Worm (Caenorhabditis elegans) whole organism, L4 larva: ENCODE data around the gene sek-1.

Experiments used
- D1046.2 ChIP-seq: fragments of 200-800 bp; sonication (Bioruptor generic); IDR thresholded peaks from 2 replicates; pipeline ENCODE4 v1.3.6; 2022; ENCODE audit warnings: missing genetic modification characterization, missing compliant biosample characterization
- aha-1 ChIP-seq: fragments of 150-350 bp; peaks from one replicate; lab custom pipeline; 2014; ENCODE audit warnings: missing biosample characterization, missing genetic modification characterization
- daf-16 ChIP-seq, 3 experiments: sonication (generic microtip); optimal IDR thresholded peaks; 2 replicates each; lab custom pipeline; 2016 to 2017; ENCODE audit warnings: missing genetic modification characterization in 3 of 3, missing genetic modification reagents in 3 of 3, mild to moderate bottlenecking in 2 of 3, missing compliant biosample characterization in 2 of 3, missing biosample characterization in 1 of 3, moderate library complexity in 1 of 3
- daf-8 ChIP-seq: fragments of 200-800 bp; sonication (Bioruptor generic); IDR thresholded peaks from 2 replicates; pipeline ENCODE4 v1.3.6; 2022; ENCODE audit warnings: missing genetic modification characterization, missing compliant biosample characterization
- duxl-1 ChIP-seq: sonication (generic microtip); optimal IDR thresholded peaks from 2 replicates; lab custom pipeline; 2016; ENCODE audit warnings: mild to moderate bottlenecking, missing genetic modification characterization, moderate library complexity, missing compliant biosample characterization; ENCODE audit not compliant: poor library complexity
- dve-1 ChIP-seq: sonication (generic microtip); optimal IDR thresholded peaks from 2 replicates; lab custom pipeline; 2017; ENCODE audit warnings: antibody characterized with exemption, mild to moderate bottlenecking, missing genetic modification characterization, missing compliant biosample characterization; ENCODE audit not compliant: insufficient read depth
- egl-27 ChIP-seq: sonication (generic microtip); optimal IDR thresholded peaks from 3 replicates; lab custom pipeline; 2017; ENCODE audit warnings: missing biosample characterization, missing genetic modification reagents, missing genetic modification characterization
- fos-1 ChIP-seq: fragments of 150-350 bp; optimal IDR thresholded peaks from 2 replicates; lab custom pipeline; 2014; ENCODE audit warnings: missing biosample characterization, missing genetic modification characterization
- hif-1 ChIP-seq, 2 experiments: sonication (generic microtip); optimal IDR thresholded peaks; 2 replicates each; lab custom pipeline; 2016 to 2017; ENCODE audit warnings: missing compliant biosample characterization in 2 of 2, missing genetic modification characterization in 2 of 2, missing genetic modification reagents in 2 of 2, missing genotype in 2 of 2, mild to moderate bottlenecking in 1 of 2
- lin-1 ChIP-seq: fragments of 200-800 bp; sonication (Bioruptor generic); IDR thresholded peaks from 2 replicates; pipeline ENCODE4 v1.3.6; 2022; ENCODE audit warnings: missing genetic modification reagents, missing genetic modification characterization, missing compliant biosample characterization
- mep-1 ChIP-seq: fragments of 150-350 bp; sonication (generic microtip); optimal IDR thresholded peaks from 3 replicates; lab custom pipeline; 2014; ENCODE audit warnings: missing biosample characterization, missing genetic modification characterization
- spr-3 ChIP-seq: fragments of 200-800 bp; sonication (Bioruptor generic); optimal IDR thresholded peaks from 2 replicates; lab custom pipeline; 2018; ENCODE audit warnings: mild to moderate bottlenecking, missing genetic modification characterization, missing compliant biosample characterization
- unc-62 ChIP-seq, 3 experiments: fragments of 150-350 bp in 1 of 3; sonication (generic microtip); optimal IDR thresholded peaks in 2 of 3; peaks in 1 of 3; 1 replicate in 1 of 3; 2 replicates in 2 of 3; lab custom pipeline; 2014 to 2017; ENCODE audit warnings: missing biosample characterization in 3 of 3, missing genetic modification characterization in 3 of 3, missing genetic modification reagents in 3 of 3, missing genotype in 1 of 3

sek-1 gene

ce11 chrX:7867307-7867706 is 50.8 kb downstream of the sek-1 start:
- no peak for TF ChIP-seq daf-16 (GFP tag; optimal IDR thresholded peaks at IDR 0.05; lab: Kevin White, UChicago)
- peak; percentile 55 for TF ChIP-seq daf-16 (tag; optimal IDR thresholded peaks at IDR 0.05; lab: Kevin White, UChicago)
- TF ChIP-seq aha-1 (tag; lab: Kevin White, UChicago), result peak; percentile 9
- no peak for TF ChIP-seq spr-3 (GFP tag; lab: Kevin White, UChicago)
- no peak for TF ChIP-seq fos-1
- no peak for TF ChIP-seq egl-27 (tag; lab: Kevin White, UChicago)
- TF ChIP-seq hif-1 (tag; optimal IDR thresholded peaks at IDR 0.05; lab: Kevin White, UChicago), result peak in 1 of 2 experiments; percentile 52
- no peak for TF ChIP-seq lin-1 (GFP tag; lab: Robert Waterston, UW)
- TF ChIP-seq duxl-1 (tag; lab: Kevin White, UChicago), result no peak
- TF ChIP-seq unc-62 (GFP tag; optimal IDR thresholded peaks at IDR 0.05 in 1 of 2; lab: Kevin White, UChicago), result peak in 1 of 2 experiments; percentile 96
- no peak for TF ChIP-seq unc-62 (tag; optimal IDR thresholded peaks at IDR 0.05; lab: Kevin White, UChicago)
- peak; percentile 1 for TF ChIP-seq dve-1 (tag; lab: Kevin White, UChicago)
- no peak for TF ChIP-seq daf-8 (GFP tag; lab: Robert Waterston, UW)
- no peak for TF ChIP-seq mep-1 (tag; lab: Kevin White, UChicago)
- no peak for TF ChIP-seq D1046.2 (GFP tag; lab: Robert Waterston, UW)
